Fruit fly (Drosophila melanogaster) whole organism, embryonic: Measurements from ENCODE around the gene Cyp9f2.

ENCODE experiments used
- Ada2b ChIP-seq: fragments of 200-800 bp; sonication (Bioruptor generic); IDR thresholded peaks from 2 replicates; pipeline ENCODE4 v1.3.6; 2022; ENCODE audit warnings: missing biosample characterization, missing genetic modification characterization
- B-H2 ChIP-seq: fragments of 200-800 bp; sonication (Bioruptor generic); optimal IDR thresholded peaks from 2 replicates; lab custom pipeline; 2018; ENCODE audit warnings: missing biosample characterization, mild to moderate bottlenecking, missing genetic modification characterization
- Bgb ChIP-seq: fragments of 200-800 bp; sonication (Bioruptor generic); IDR thresholded peaks from 2 replicates; pipeline ENCODE4 v1.3.6; 2022; ENCODE audit warnings: missing biosample characterization, missing genetic modification characterization; ENCODE audit not compliant: partially characterized antibody
- CG1024 ChIP-seq: fragments of 200-800 bp; sonication (Bioruptor generic); IDR thresholded peaks from 2 replicates; pipeline ENCODE4 v1.3.6; 2022; ENCODE audit warnings: missing biosample characterization, missing genetic modification characterization
- CG10267 ChIP-seq: fragments of 200-800 bp; sonication (Bioruptor generic); optimal IDR thresholded peaks from 2 replicates; lab custom pipeline; 2018; ENCODE audit warnings: missing biosample characterization, mild to moderate bottlenecking, missing genetic modification characterization, moderate library complexity
- CG10979 ChIP-seq: fragments of 200-800 bp; sonication (Bioruptor generic); optimal IDR thresholded peaks from 2 replicates; lab custom pipeline; 2018; ENCODE audit warnings: missing biosample characterization, mild to moderate bottlenecking, missing genetic modification characterization, moderate library complexity
- CG12391 ChIP-seq: fragments of 200-800 bp; sonication (Bioruptor generic); optimal IDR thresholded peaks from 3 replicates; lab custom pipeline; 2018; ENCODE audit warnings: missing biosample characterization, mild to moderate bottlenecking, missing genetic modification characterization, moderate library complexity
- CG13894 ChIP-seq: fragments of 200-800 bp; sonication (Bioruptor generic); optimal IDR thresholded peaks from 3 replicates; lab custom pipeline; 2018; ENCODE audit warnings: missing biosample characterization, mild to moderate bottlenecking, missing genetic modification characterization, moderate library complexity
- CG14014 ChIP-seq: fragments of 200-800 bp; sonication (Bioruptor generic); IDR thresholded peaks from 2 replicates; pipeline ENCODE4 v1.3.6; 2022; ENCODE audit warnings: missing biosample characterization, missing genetic modification characterization
- CG15269 ChIP-seq: fragments of 200-800 bp; sonication (Bioruptor generic); optimal IDR thresholded peaks from 2 replicates; lab custom pipeline; 2018; ENCODE audit warnings: missing biosample characterization, mild to moderate bottlenecking, missing genetic modification characterization, moderate library complexity
- CG1603 ChIP-seq: fragments of 200-800 bp; sonication (Bioruptor generic); optimal IDR thresholded peaks from 2 replicates; lab custom pipeline; 2019; ENCODE audit warnings: missing biosample characterization, mild to moderate bottlenecking, missing genetic modification characterization, moderate library complexity
- CG16779 ChIP-seq: fragments of 200-800 bp; sonication (Bioruptor generic); IDR thresholded peaks from 2 replicates; pipeline ENCODE4 v1.3.6; 2022; ENCODE audit warnings: missing biosample characterization, missing genetic modification characterization
- CG16813 ChIP-seq: fragments of 200-800 bp; sonication (Bioruptor generic); IDR thresholded peaks from 3 replicates; pipeline ENCODE4 v1.3.6; 2022; ENCODE audit warnings: missing biosample characterization, missing genetic modification characterization; ENCODE audit not compliant: partially characterized antibody
- CG17186 ChIP-seq: fragments of 200-800 bp; sonication (Bioruptor generic); optimal IDR thresholded peaks from 3 replicates; lab custom pipeline; 2017; ENCODE audit warnings: missing biosample characterization, missing genetic modification reagents, missing genetic modification characterization
- CG17829 ChIP-seq: fragments of 200-800 bp; optimal IDR thresholded peaks from 2 replicates; lab custom pipeline; 2019; ENCODE audit warnings: missing biosample characterization, mild to moderate bottlenecking, missing genetic modification characterization, moderate library complexity
- CG2120 ChIP-seq: fragments of 200-800 bp; sonication (Bioruptor generic); optimal IDR thresholded peaks from 3 replicates; lab custom pipeline; 2016; ENCODE audit warnings: missing biosample characterization, missing genetic modification characterization
- CG2712 ChIP-seq: fragments of 200-800 bp; optimal IDR thresholded peaks from 3 replicates; lab custom pipeline; 2019; ENCODE audit warnings: missing biosample characterization, mild to moderate bottlenecking, missing genetic modification characterization, moderate library complexity
- CG30020 ChIP-seq: fragments of 200-800 bp; optimal IDR thresholded peaks from 2 replicates; lab custom pipeline; 2019; ENCODE audit warnings: missing biosample characterization, mild to moderate bottlenecking, missing genetic modification characterization, moderate library complexity
- CG4617 ChIP-seq: fragments of 200-800 bp; sonication (Bioruptor generic); optimal IDR thresholded peaks from 3 replicates; lab custom pipeline; 2016; ENCODE audit warnings: missing biosample characterization, missing genetic modification characterization, borderline replicate concordance
- CG6654 ChIP-seq: fragments of 200-800 bp; sonication (Bioruptor generic); optimal IDR thresholded peaks from 2 replicates; lab custom pipeline; 2017; ENCODE audit warnings: missing biosample characterization, mild to moderate bottlenecking, missing genetic modification characterization
- CG6854 ChIP-seq: fragments of 200-800 bp; sonication (Bioruptor generic); optimal IDR thresholded peaks from 3 replicates; lab custom pipeline; 2017; ENCODE audit warnings: missing biosample characterization, mild to moderate bottlenecking, missing genetic modification characterization
- CG7987 ChIP-seq: fragments of 200-800 bp; sonication (Bioruptor generic); optimal IDR thresholded peaks from 2 replicates; lab custom pipeline; 2018; ENCODE audit warnings: missing biosample characterization, mild to moderate bottlenecking, missing genetic modification characterization, moderate library complexity
- CG9797 ChIP-seq: fragments of 200-800 bp; sonication (Bioruptor generic); optimal IDR thresholded peaks from 3 replicates; lab custom pipeline; 2018; ENCODE audit warnings: missing biosample characterization, mild to moderate bottlenecking, missing genetic modification characterization
- CrebB ChIP-seq: fragments of 200-800 bp; sonication (Bioruptor generic); optimal IDR thresholded peaks from 3 replicates; lab custom pipeline; 2018; ENCODE audit warnings: missing biosample characterization, mild to moderate bottlenecking, missing genetic modification characterization
- Dek ChIP-seq: fragments of 200-800 bp; sonication (Bioruptor generic); optimal IDR thresholded peaks from 3 replicates; lab custom pipeline; 2019; ENCODE audit warnings: missing biosample characterization, mild to moderate bottlenecking, missing genetic modification characterization, moderate library complexity
- Drgx ChIP-seq: fragments of 200-800 bp; sonication (Bioruptor generic); IDR thresholded peaks from 2 replicates; pipeline ENCODE4 v1.3.6; 2022; ENCODE audit warnings: missing biosample characterization, missing genetic modification characterization
- Ets97D ChIP-seq: fragments of 200-800 bp; sonication (Bioruptor generic); optimal IDR thresholded peaks from 3 replicates; lab custom pipeline; 2016; ENCODE audit warnings: missing biosample characterization, missing genetic modification characterization
- Fer1 ChIP-seq: fragments of 200-800 bp; sonication (Bioruptor generic); optimal IDR thresholded peaks from 2 replicates; lab custom pipeline; 2017; ENCODE audit warnings: missing biosample characterization, mild to moderate bottlenecking, missing genetic modification characterization
- Fer3 ChIP-seq: fragments of 200-800 bp; sonication (Bioruptor generic); optimal IDR thresholded peaks from 2 replicates; lab custom pipeline; 2018; ENCODE audit warnings: missing biosample characterization, mild to moderate bottlenecking, missing genetic modification characterization, moderate library complexity
- HLHmδ ChIP-seq: fragments of 200-800 bp; sonication (Bioruptor generic); optimal IDR thresholded peaks from 2 replicates; lab custom pipeline; 2018; ENCODE audit warnings: missing biosample characterization, mild to moderate bottlenecking, missing genetic modification characterization, moderate library complexity
- Myb ChIP-seq: fragments of 200-800 bp; sonication (Bioruptor generic); optimal IDR thresholded peaks from 2 replicates; lab custom pipeline; 2016; ENCODE audit warnings: missing biosample characterization, missing genetic modification characterization
- Nf-YC ChIP-seq: fragments of 200-800 bp; optimal IDR thresholded peaks from 3 replicates; lab custom pipeline; 2019; ENCODE audit warnings: missing biosample characterization, mild to moderate bottlenecking, missing genetic modification characterization, moderate library complexity
- Opbp ChIP-seq: fragments of 200-800 bp; sonication (Bioruptor generic); IDR thresholded peaks from 3 replicates; pipeline ENCODE4 v1.3.6; 2022; ENCODE audit warnings: missing biosample characterization, missing genetic modification characterization; ENCODE audit not compliant: partially characterized antibody
- Sin3A ChIP-seq: fragments of >200 bp; optimal IDR thresholded peaks from 2 replicates; lab custom pipeline; 2018
- Sry-δ ChIP-seq: fragments of 200-800 bp; sonication (Bioruptor generic); optimal IDR thresholded peaks from 2 replicates; lab custom pipeline; 2016; ENCODE audit warnings: missing biosample characterization, missing genetic modification characterization
- Stat92E ChIP-seq, 3 experiments: fragments of >200 bp in 2 of 3; fragments of 200-800 bp in 1 of 3; sonication (Bioruptor generic) in 1 of 3; optimal IDR thresholded peaks; 2 replicates each; lab custom pipeline; 2017 to 2019; ENCODE audit warnings: missing biosample characterization in 3 of 3, missing genetic modification characterization in 3 of 3, mild to moderate bottlenecking in 1 of 3, moderate library complexity in 1 of 3
- Vsx1 ChIP-seq: fragments of 200-800 bp; sonication (Bioruptor generic); optimal IDR thresholded peaks from 2 replicates; lab custom pipeline; 2017; ENCODE audit warnings: missing biosample characterization, mild to moderate bottlenecking, missing genetic modification characterization, missing genetic modification reagents
- YL-1 ChIP-seq: fragments of 200-800 bp; sonication (Bioruptor generic); optimal IDR thresholded peaks from 3 replicates; lab custom pipeline; 2017; ENCODE audit warnings: missing biosample characterization, mild to moderate bottlenecking, missing genetic modification characterization
- caup ChIP-seq: fragments of 200-800 bp; sonication (Bioruptor generic); optimal IDR thresholded peaks from 3 replicates; lab custom pipeline; 2017; ENCODE audit warnings: missing biosample characterization, mild to moderate bottlenecking, missing genetic modification characterization, moderate library complexity; ENCODE audit not compliant: severe bottlenecking
- chinmo ChIP-seq: fragments of 200-800 bp; sonication (Bioruptor generic); IDR thresholded peaks from 4 replicates; pipeline ENCODE4 v1.3.6; 2022; ENCODE audit warnings: missing biosample characterization, missing genetic modification characterization; ENCODE audit not compliant: partially characterized antibody
- grau ChIP-seq: fragments of 200-800 bp; optimal IDR thresholded peaks from 3 replicates; lab custom pipeline; 2019; ENCODE audit warnings: missing biosample characterization, mild to moderate bottlenecking, missing genetic modification characterization, moderate library complexity
- insv ChIP-seq, 2 experiments: fragments of 200-800 bp; sonication (Bioruptor generic); optimal IDR thresholded peaks; 3 replicates each; lab custom pipeline; 2016 to 2018; ENCODE audit warnings: missing biosample characterization in 2 of 2, missing genetic modification characterization in 2 of 2
- lab ChIP-seq: fragments of 200-800 bp; sonication (Bioruptor generic); optimal IDR thresholded peaks from 3 replicates; lab custom pipeline; 2017; ENCODE audit warnings: missing biosample characterization, missing genetic modification characterization, mild to moderate bottlenecking, moderate library complexity, missing genetic modification reagents
- nerfin-1 ChIP-seq: fragments of 200-800 bp; sonication (Bioruptor generic); optimal IDR thresholded peaks from 3 replicates; lab custom pipeline; 2019; ENCODE audit warnings: missing biosample characterization, mild to moderate bottlenecking, missing genetic modification characterization, moderate library complexity
- pzg ChIP-seq: fragments of 200-800 bp; sonication (Bioruptor generic); optimal IDR thresholded peaks from 3 replicates; lab custom pipeline; 2018; ENCODE audit warnings: missing biosample characterization, mild to moderate bottlenecking, missing genetic modification characterization, moderate library complexity
- sob ChIP-seq: fragments of 200-800 bp; sonication (Bioruptor generic); IDR thresholded peaks from 2 replicates; pipeline ENCODE4 v1.3.6; 2022; ENCODE audit warnings: missing biosample characterization, missing genetic modification characterization
- tup ChIP-seq: fragments of 200-800 bp; sonication (Bioruptor generic); optimal IDR thresholded peaks from 2 replicates; lab custom pipeline; 2016; ENCODE audit warnings: missing biosample characterization, mild to moderate bottlenecking, missing genetic modification characterization, moderate library complexity
- vvl ChIP-seq: fragments of 200-800 bp; sonication (Bioruptor generic); IDR thresholded peaks from 2 replicates; pipeline ENCODE4 v1.3.6; 2022; ENCODE audit warnings: missing biosample characterization, missing genetic modification characterization

Gene Cyp9f2

DNA sequence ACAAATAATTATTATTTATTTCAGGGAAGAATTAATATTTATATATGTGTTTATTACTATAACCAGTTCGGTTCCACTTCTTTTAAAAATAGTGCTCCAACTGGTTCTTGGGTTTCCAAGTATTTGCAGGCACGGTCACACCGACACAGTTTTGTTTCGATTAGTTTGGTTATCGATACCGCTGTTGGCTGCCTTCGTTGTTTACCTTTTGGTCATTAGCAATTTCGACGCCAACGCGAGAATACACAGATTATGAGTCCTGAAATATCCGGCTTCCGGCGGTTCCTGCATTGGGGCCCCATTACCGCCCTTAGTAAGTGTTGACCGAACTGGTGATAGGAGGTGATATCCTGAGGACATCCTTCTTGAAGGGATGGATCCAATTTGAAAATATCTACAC lies 2.3 kb upstream of the Cyp9f2 start, which contains the start of gene CG5196 (continued):
- peak; percentile 44; the same call in 1 of the 2 replicates for TF ChIP-seq vvl (GFP tag; lab: Robert Waterston, UW)
- TF ChIP-seq insv (GFP tag; optimal IDR thresholded peaks at IDR 0.05; lab: Kevin White, UChicago), result peak in 1 of 2 experiments; percentile 53
- TF ChIP-seq Sry-δ (GFP tag; lab: Kevin White, UChicago), result peak; percentile 56
- TF ChIP-seq CG13894 (tag; lab: Kevin White, UChicago), result peak; percentile 51
- peak; percentile 49 for TF ChIP-seq HLHmδ (GFP tag; lab: Kevin White, UChicago)
- peak; percentile 23 for TF ChIP-seq CG2120 (GFP tag; lab: Kevin White, UChicago)
- TF ChIP-seq caup (GFP tag; lab: Kevin White, UChicago), result peak; percentile 18
- no peak for TF ChIP-seq CG15269
- TF ChIP-seq Ets97D (GFP tag; lab: Kevin White, UChicago), result peak; percentile 34
- TF ChIP-seq CG1603 (tag; lab: Kevin White, UChicago), result peak; percentile 76
- TF ChIP-seq Ada2b (GFP tag; lab: Robert Waterston, UW), result no peak
- no peak for TF ChIP-seq Drgx (GFP tag; lab: Robert Waterston, UW)
- peak; percentile 62 for TF ChIP-seq CG10267 (tag; lab: Kevin White, UChicago)
- peak; percentile 86 for TF ChIP-seq pzg (GFP tag; lab: Kevin White, UChicago)
- peak; percentile 13 for TF ChIP-seq Fer3 (tag; lab: Kevin White, UChicago)
- TF ChIP-seq tup, result no peak
- TF ChIP-seq lab (GFP tag; lab: Kevin White, UChicago), result no peak
- TF ChIP-seq CG9797 (GFP tag; lab: Kevin White, UChicago), result peak; percentile 88
- TF ChIP-seq CG6854 (GFP tag; lab: Kevin White, UChicago), result peak; percentile 36
- TF ChIP-seq nerfin-1, result peak; percentile 33
- peak; percentile 38 for TF ChIP-seq Fer1 (GFP tag; lab: Kevin White, UChicago)
- peak; percentile 61 for TF ChIP-seq CG30020 (tag; lab: Kevin White, UChicago)
- peak; percentile 15 for TF ChIP-seq Myb
- TF ChIP-seq Sin3A, result peak; percentile 29
- TF ChIP-seq CG4617 (GFP tag; lab: Kevin White, UChicago), result peak; percentile 55
- TF ChIP-seq B-H2 (GFP tag; lab: Kevin White, UChicago), result peak; percentile 51
- peak; percentile 52; the same call in 2 of the 3 replicates for TF ChIP-seq CG16813
- peak; percentile 11 for TF ChIP-seq CG10979 (tag; lab: Kevin White, UChicago)
- peak; percentile 35 for TF ChIP-seq CG12391 (tag; lab: Kevin White, UChicago)
- TF ChIP-seq CG2712, result peak; percentile 48
- TF ChIP-seq sob (GFP tag; lab: Robert Waterston, UW), result peak; percentile 20; the same call in 1 of the 2 replicates
- TF ChIP-seq CG7987 (GFP tag; lab: Kevin White, UChicago), result peak; percentile 25
- peak in 1 of 3 experiments; percentile 44 for TF ChIP-seq Stat92E (GFP tag; optimal IDR thresholded peaks at IDR 0.05; lab: Kevin White, UChicago)
- TF ChIP-seq Vsx1 (GFP tag; lab: Kevin White, UChicago), result peak; percentile 31
- peak; percentile 95 for TF ChIP-seq CG6654
- TF ChIP-seq chinmo, result peak; percentile 67; the same call in 1 of the 4 replicates
- TF ChIP-seq CG17829, result peak; percentile 36
- no peak; the same call in 1 of the 2 replicates for TF ChIP-seq CG14014
- peak; percentile 43 for TF ChIP-seq Dek (tag; lab: Kevin White, UChicago)
- peak; percentile 31 for TF ChIP-seq grau (tag; lab: Kevin White, UChicago)
- TF ChIP-seq CG17186 (GFP tag; lab: Kevin White, UChicago), result peak; percentile 49
- peak; percentile 72 for TF ChIP-seq Opbp
- TF ChIP-seq CG1024 (GFP tag; lab: Robert Waterston, UW), result no peak
- TF ChIP-seq YL-1, result peak; percentile 50
- peak; percentile 31 for TF ChIP-seq Nf-YC (tag; lab: Kevin White, UChicago)
- TF ChIP-seq CG16779, result peak; percentile 45; the same call in 1 of the 2 replicates
- no peak for TF ChIP-seq CrebB
- TF ChIP-seq Bgb (GFP tag; lab: Robert Waterston, UW), result peak; percentile 84
